Fruit fly (Drosophila melanogaster) whole organism, embryonic: ENCODE data around the gene CG44476.

ENCODE experiments used
- CG10321 ChIP-seq: fragments of 200-800 bp; sonication (Bioruptor generic); IDR thresholded peaks from 2 replicates; pipeline ENCODE4 v1.3.6; 2022; ENCODE audit warnings: missing biosample characterization, missing genetic modification characterization
- CG11093 ChIP-seq: fragments of 200-800 bp; sonication (Bioruptor generic); IDR thresholded peaks from 3 replicates; pipeline ENCODE4 v1.3.6; 2022; ENCODE audit warnings: missing biosample characterization, missing genetic modification characterization
- CG11723 ChIP-seq: fragments of 200-800 bp; sonication (Bioruptor generic); optimal IDR thresholded peaks from 2 replicates; lab custom pipeline; 2017; ENCODE audit warnings: missing biosample characterization, mild to moderate bottlenecking, missing genetic modification characterization
- CG12155 ChIP-seq: fragments of 200-800 bp; sonication (Bioruptor generic); optimal IDR thresholded peaks from 3 replicates; lab custom pipeline; 2016; ENCODE audit warnings: missing biosample characterization, missing genetic modification characterization
- CG15073 ChIP-seq: fragments of 200-800 bp; sonication (Bioruptor generic); optimal IDR thresholded peaks from 2 replicates; lab custom pipeline; 2016; ENCODE audit warnings: missing biosample characterization, missing genetic modification characterization
- CG16863 ChIP-seq: fragments of 200-800 bp; sonication (Bioruptor generic); optimal IDR thresholded peaks from 3 replicates; lab custom pipeline; 2016; ENCODE audit warnings: missing biosample characterization, missing genetic modification characterization
- CG18476 ChIP-seq: fragments of 200-800 bp; sonication (Bioruptor generic); optimal IDR thresholded peaks from 2 replicates; lab custom pipeline; 2016; ENCODE audit warnings: missing biosample characterization, mild to moderate bottlenecking, missing genetic modification characterization
- CG2120 ChIP-seq: fragments of 200-800 bp; sonication (Bioruptor generic); optimal IDR thresholded peaks from 3 replicates; lab custom pipeline; 2016; ENCODE audit warnings: missing biosample characterization, missing genetic modification characterization
- CG3726 ChIP-seq: fragments of 200-800 bp; sonication (Bioruptor generic); IDR thresholded peaks from 3 replicates; pipeline ENCODE4, ENCODE4 v1.3.6; 2022; ENCODE audit warnings: missing biosample characterization, missing genetic modification characterization
- CG6654 ChIP-seq: fragments of 200-800 bp; sonication (Bioruptor generic); optimal IDR thresholded peaks from 2 replicates; lab custom pipeline; 2017; ENCODE audit warnings: missing biosample characterization, mild to moderate bottlenecking, missing genetic modification characterization
- CG6689 ChIP-seq: fragments of 200-800 bp; sonication (Bioruptor generic); IDR thresholded peaks from 2 replicates; pipeline ENCODE4 v1.3.6; 2022; ENCODE audit warnings: missing biosample characterization, missing genetic modification characterization
- CG6765 ChIP-seq: fragments of 200-800 bp; sonication (Bioruptor generic); optimal IDR thresholded peaks from 3 replicates; lab custom pipeline; 2017; ENCODE audit warnings: missing biosample characterization, mild to moderate bottlenecking, missing genetic modification characterization
- Camta ChIP-seq: fragments of 200-800 bp; sonication (Bioruptor generic); optimal IDR thresholded peaks from 2 replicates; lab custom pipeline; 2016; ENCODE audit warnings: missing biosample characterization, missing genetic modification characterization
- Chrac-16 ChIP-seq: fragments of 200-800 bp; sonication (Bioruptor generic); optimal IDR thresholded peaks from 3 replicates; lab custom pipeline; 2016; ENCODE audit warnings: missing biosample characterization, missing genetic modification characterization
- Doc2 ChIP-seq: fragments of 200-800 bp; sonication (Bioruptor generic); IDR thresholded peaks from 2 replicates; pipeline ENCODE4 v1.3.6; 2022; ENCODE audit warnings: missing biosample characterization, missing genetic modification characterization
- Doc3 ChIP-seq: fragments of 200-800 bp; sonication (Bioruptor generic); IDR thresholded peaks from 3 replicates; pipeline ENCODE4 v1.3.6; 2022; ENCODE audit warnings: missing biosample characterization, missing genetic modification characterization; ENCODE audit not compliant: partially characterized antibody
- Fer1 ChIP-seq: fragments of 200-800 bp; sonication (Bioruptor generic); optimal IDR thresholded peaks from 2 replicates; lab custom pipeline; 2017; ENCODE audit warnings: missing biosample characterization, mild to moderate bottlenecking, missing genetic modification characterization
- Fer2 ChIP-seq: fragments of 200-800 bp; sonication (Bioruptor generic); optimal IDR thresholded peaks from 2 replicates; lab custom pipeline; 2018; ENCODE audit warnings: missing biosample characterization, mild to moderate bottlenecking, missing genetic modification characterization, moderate library complexity
- Gug ChIP-seq: fragments of 200-800 bp; sonication (Bioruptor generic); IDR thresholded peaks from 4 replicates; pipeline ENCODE4 v1.3.6; 2022; ENCODE audit warnings: missing biosample characterization, missing genetic modification characterization
- H15 ChIP-seq: fragments of 200-800 bp; sonication (Bioruptor generic); IDR thresholded peaks from 3 replicates; pipeline ENCODE4 v1.3.6; 2022; ENCODE audit warnings: missing biosample characterization, missing genetic modification characterization
- HLH3B ChIP-seq: fragments of 200-800 bp; sonication (Bioruptor generic); IDR thresholded peaks from 2 replicates; pipeline ENCODE4 v1.3.6; 2022; ENCODE audit warnings: missing biosample characterization, missing genetic modification characterization
- Hey ChIP-seq: fragments of 200-800 bp; sonication (Bioruptor generic); optimal IDR thresholded peaks from 3 replicates; lab custom pipeline; 2018; ENCODE audit warnings: missing biosample characterization, mild to moderate bottlenecking, missing genetic modification characterization
- Hr51 ChIP-seq, 2 experiments: fragments of 200-800 bp; sonication (Bioruptor generic); optimal IDR thresholded peaks; 2 replicates in 1 of 2; 3 replicates in 1 of 2; lab custom pipeline; 2016 to 2018; ENCODE audit warnings: missing biosample characterization in 2 of 2, missing genetic modification characterization in 2 of 2, mild to moderate bottlenecking in 1 of 2, moderate library complexity in 1 of 2
- Jarid2 ChIP-seq: fragments of 200-800 bp; sonication (Bioruptor generic); optimal IDR thresholded peaks from 3 replicates; lab custom pipeline; 2017; ENCODE audit warnings: mild to moderate bottlenecking, missing biosample characterization, missing genetic modification reagents, missing genetic modification characterization
- Lim3 ChIP-seq: fragments of 200-800 bp; sonication (Bioruptor generic); IDR thresholded peaks from 2 replicates; pipeline ENCODE4 v1.3.6; 2022; ENCODE audit warnings: missing biosample characterization, missing genetic modification characterization
- Myb ChIP-seq: fragments of 200-800 bp; sonication (Bioruptor generic); optimal IDR thresholded peaks from 2 replicates; lab custom pipeline; 2016; ENCODE audit warnings: missing biosample characterization, missing genetic modification characterization
- Opbp ChIP-seq: fragments of 200-800 bp; sonication (Bioruptor generic); IDR thresholded peaks from 3 replicates; pipeline ENCODE4 v1.3.6; 2022; ENCODE audit warnings: missing biosample characterization, missing genetic modification characterization; ENCODE audit not compliant: partially characterized antibody
- Sin3A ChIP-seq: fragments of >200 bp; optimal IDR thresholded peaks from 2 replicates; lab custom pipeline; 2018
- Six4 ChIP-seq: fragments of 200-800 bp; sonication (Bioruptor generic); optimal IDR thresholded peaks from 2 replicates; lab custom pipeline; 2016; ENCODE audit warnings: missing biosample characterization, missing genetic modification characterization
- Sox100B ChIP-seq: fragments of 200-800 bp; sonication (Bioruptor generic); optimal IDR thresholded peaks from 3 replicates; lab custom pipeline; 2018; ENCODE audit warnings: missing biosample characterization, mild to moderate bottlenecking, missing genetic modification characterization
- Stat92E ChIP-seq, 3 experiments: fragments of >200 bp in 2 of 3; fragments of 200-800 bp in 1 of 3; sonication (Bioruptor generic) in 1 of 3; optimal IDR thresholded peaks; 2 replicates each; lab custom pipeline; 2017 to 2019; ENCODE audit warnings: missing biosample characterization in 3 of 3, missing genetic modification characterization in 3 of 3, mild to moderate bottlenecking in 1 of 3, moderate library complexity in 1 of 3
- bcd ChIP-seq: fragments of 200-800 bp; sonication (Bioruptor generic); optimal IDR thresholded peaks from 2 replicates; lab custom pipeline; 2017; ENCODE audit warnings: missing biosample characterization, mild to moderate bottlenecking, missing genetic modification characterization
- cwo ChIP-seq: fragments of 200-800 bp; sonication (Bioruptor generic); optimal IDR thresholded peaks from 3 replicates; lab custom pipeline; 2017; ENCODE audit warnings: missing biosample characterization, missing genetic modification characterization, mild to moderate bottlenecking, moderate library complexity, missing genetic modification reagents
- dm ChIP-seq: fragments of 200-800 bp; sonication (Bioruptor generic); optimal IDR thresholded peaks from 3 replicates; lab custom pipeline; 2016; ENCODE audit warnings: missing biosample characterization, missing genetic modification characterization
- esg ChIP-seq: fragments of 200-800 bp; sonication (Bioruptor generic); conservative IDR thresholded peaks from 2 replicates; pipeline ENCODE4 v1.3.6; 2022; ENCODE audit warnings: missing biosample characterization, missing genetic modification characterization
- exex ChIP-seq: fragments of 200-800 bp; sonication (Bioruptor generic); optimal IDR thresholded peaks from 4 replicates; lab custom pipeline; 2018; ENCODE audit warnings: missing biosample characterization, mild to moderate bottlenecking, missing genetic modification characterization, moderate library complexity
- fd3F ChIP-seq: fragments of 200-800 bp; sonication (Bioruptor generic); optimal IDR thresholded peaks from 2 replicates; lab custom pipeline; 2018; ENCODE audit warnings: missing biosample characterization, mild to moderate bottlenecking, missing genetic modification characterization, moderate library complexity
- fru ChIP-seq: fragments of >200 bp; optimal IDR thresholded peaks from 2 replicates; lab custom pipeline; 2017
- fu2 ChIP-seq: fragments of 200-800 bp; sonication (Bioruptor generic); optimal IDR thresholded peaks from 2 replicates; lab custom pipeline; 2016; ENCODE audit warnings: missing biosample characterization, missing genetic modification characterization
- gro ChIP-seq: fragments of 200-800 bp; sonication (Bioruptor generic); optimal IDR thresholded peaks from 2 replicates; lab custom pipeline; 2016; ENCODE audit warnings: missing biosample characterization, missing genetic modification characterization
- kni ChIP-seq: fragments of 200-800 bp; sonication (Bioruptor generic); optimal IDR thresholded peaks from 3 replicates; lab custom pipeline; 2017; ENCODE audit warnings: mild to moderate bottlenecking, missing biosample characterization, missing genetic modification reagents, missing genetic modification characterization
- lilli ChIP-seq: fragments of 200-800 bp; sonication (Bioruptor generic); optimal IDR thresholded peaks from 3 replicates; lab custom pipeline; 2016; ENCODE audit warnings: missing biosample characterization, missing genetic modification characterization
- pb ChIP-seq: fragments of 200-800 bp; sonication (Bioruptor generic); optimal IDR thresholded peaks from 3 replicates; lab custom pipeline; 2016; ENCODE audit warnings: missing biosample characterization, missing genetic modification characterization
- ranshi ChIP-seq: fragments of 200-800 bp; sonication (Bioruptor generic); IDR thresholded peaks from 2 replicates; pipeline ENCODE4 v1.3.6; 2022; ENCODE audit warnings: missing biosample characterization, missing genetic modification characterization
- sens ChIP-seq: fragments of 200-800 bp; sonication (Bioruptor generic); peaks from one replicate; lab custom pipeline; 2016; ENCODE audit warnings: missing biosample characterization, missing genetic modification characterization
- sim ChIP-seq: fragments of 200-800 bp; sonication (Bioruptor generic); IDR thresholded peaks from 2 replicates; pipeline ENCODE4 v1.3.6; 2022; ENCODE audit warnings: missing biosample characterization, missing genetic modification characterization
- sisA ChIP-seq: fragments of 200-800 bp; sonication (Bioruptor generic); IDR thresholded peaks from 2 replicates; pipeline ENCODE4 v1.3.6; 2022; ENCODE audit warnings: missing biosample characterization, missing genetic modification characterization
- sob ChIP-seq: fragments of 200-800 bp; sonication (Bioruptor generic); IDR thresholded peaks from 2 replicates; pipeline ENCODE4 v1.3.6; 2022; ENCODE audit warnings: missing biosample characterization, missing genetic modification characterization
- tin ChIP-seq: fragments of 200-800 bp; sonication (Bioruptor generic); optimal IDR thresholded peaks from 3 replicates; lab custom pipeline; 2016; ENCODE audit warnings: missing biosample characterization, missing genetic modification characterization
- toy ChIP-seq: fragments of 200-800 bp; sonication (Bioruptor generic); IDR thresholded peaks from 2 replicates; pipeline ENCODE4 v1.3.6; 2022; ENCODE audit warnings: missing biosample characterization, missing genetic modification characterization
- wek ChIP-seq: fragments of 200-800 bp; sonication (Bioruptor generic); optimal IDR thresholded peaks from 3 replicates; lab custom pipeline; 2018; ENCODE audit warnings: missing biosample characterization, mild to moderate bottlenecking, missing genetic modification characterization, moderate library complexity
- yki ChIP-seq: fragments of >200 bp; optimal IDR thresholded peaks from 3 replicates; lab custom pipeline; 2018
- z ChIP-seq: fragments of 200-800 bp; sonication (Bioruptor generic); IDR thresholded peaks from 3 replicates; pipeline ENCODE4 v1.3.6; 2022; ENCODE audit warnings: missing biosample characterization, missing genetic modification characterization

CG44476 gene

dm6 chr2L:18150393-18151133 is 37.6 kb upstream of the CG44476 start (continued):
- no peak for TF ChIP-seq tin (GFP tag; lab: Kevin White, UChicago)
- no peak for TF ChIP-seq CG3726
- no peak for TF ChIP-seq toy (GFP tag; lab: Robert Waterston, UW)
- peak; percentile 60 for TF ChIP-seq kni (GFP tag; lab: Kevin White, UChicago)
- TF ChIP-seq Jarid2 (GFP tag; lab: Kevin White, UChicago): no peak
- peak; percentile 46 for TF ChIP-seq sob
- no peak for TF ChIP-seq Hey (tag; lab: Kevin White, UChicago)
- no peak for TF ChIP-seq CG16863 (GFP tag; lab: Kevin White, UChicago)
- TF ChIP-seq sim (GFP tag; lab: Robert Waterston, UW): no peak
- TF ChIP-seq Gug (GFP tag; lab: Robert Waterston, UW): peak; percentile 79; the same call in 3 of the 4 replicates
- no peak for TF ChIP-seq yki
- TF ChIP-seq fru (lab: Kevin White, UChicago): no peak
- peak; percentile 20 for TF ChIP-seq Fer2 (tag; lab: Kevin White, UChicago)
- no peak for TF ChIP-seq CG2120 (GFP tag; lab: Kevin White, UChicago)
- TF ChIP-seq bcd (GFP tag; lab: Kevin White, UChicago): peak; percentile 5
- TF ChIP-seq fd3F (GFP tag; lab: Kevin White, UChicago): peak; percentile 5
- no peak for TF ChIP-seq Lim3 (GFP tag; lab: Robert Waterston, UW)
- TF ChIP-seq esg: no peak; the same call in 1 of the 2 replicates
- TF ChIP-seq fu2 (GFP tag; lab: Kevin White, UChicago): no peak
- no peak for TF ChIP-seq CG11723 (GFP tag; lab: Kevin White, UChicago)
- no peak for TF ChIP-seq CG15073 (GFP tag; lab: Kevin White, UChicago)
- TF ChIP-seq Doc2: no peak
- TF ChIP-seq pb: no peak
- TF ChIP-seq CG6654: no peak
- TF ChIP-seq sens: peak; percentile 78
- peak; percentile 55 for TF ChIP-seq CG6689
- no peak for TF ChIP-seq Myb
- no peak for TF ChIP-seq Fer1 (GFP tag; lab: Kevin White, UChicago)
- peak; percentile 57 for TF ChIP-seq HLH3B
- no peak for TF ChIP-seq Sin3A (lab: Kevin White, UChicago)
- TF ChIP-seq Camta (GFP tag; lab: Kevin White, UChicago): no peak
- TF ChIP-seq ranshi: peak; percentile 51; the same call in 1 of the 2 replicates
- TF ChIP-seq sisA (GFP tag; lab: Robert Waterston, UW): peak; percentile 57; the same call in 1 of the 2 replicates
- TF ChIP-seq lilli (GFP tag; lab: Kevin White, UChicago): peak; percentile 2
- TF ChIP-seq H15 (GFP tag; lab: Robert Waterston, UW): peak; percentile 61; the same call in 1 of the 3 replicates
- TF ChIP-seq Opbp (GFP tag; lab: Robert Waterston, UW): 0 out of 3 replicates have a peak, but pooled peaks have one; percentile 24
- no peak for TF ChIP-seq Doc3 (GFP tag; lab: Robert Waterston, UW)
- no peak for TF ChIP-seq exex (tag; lab: Kevin White, UChicago)
- TF ChIP-seq CG18476 (GFP tag; lab: Kevin White, UChicago): peak; percentile 33
- TF ChIP-seq gro (GFP tag; lab: Kevin White, UChicago): no peak
- TF ChIP-seq, all 482 proteins: peak for 151

- TF ChIP-seq CG12155 (GFP tag; lab: Kevin White, UChicago): no peak
- TF ChIP-seq wek (GFP tag; lab: Kevin White, UChicago): no peak
- no peak for TF ChIP-seq tin (GFP tag; lab: Kevin White, UChicago)
- TF ChIP-seq Stat92E (GFP tag; optimal IDR thresholded peaks at IDR 0.05; lab: Kevin White, UChicago): no peak
- TF ChIP-seq CG11093: no peak
- TF ChIP-seq Chrac-16: no peak
- TF ChIP-seq dm (GFP tag; lab: Kevin White, UChicago): no peak
- peak; percentile 77 for TF ChIP-seq sens
- TF ChIP-seq Six4 (GFP tag; lab: Kevin White, UChicago): no peak
- no peak for TF ChIP-seq CG6765 (GFP tag; lab: Kevin White, UChicago)
- TF ChIP-seq Hr51 (GFP tag; optimal IDR thresholded peaks at IDR 0.05; lab: Kevin White, UChicago): no peak
- TF ChIP-seq Hey (tag; lab: Kevin White, UChicago): no peak
- no peak for TF ChIP-seq Sox100B
- peak; percentile 85 for TF ChIP-seq z (GFP tag; lab: Robert Waterston, UW)
- TF ChIP-seq CG10321 (GFP tag; lab: Robert Waterston, UW): peak; percentile 64
- no peak for TF ChIP-seq cwo
These were observed 36.9 kb upstream of the CG44476 start for dm6 chr2L:18149903-18150302.
